Worm (Caenorhabditis elegans) whole organism, L4 larva: ENCODE measurements around the gene zmp-1.

ENCODE experiments used
- F49E8.2 ChIP-seq: sonication (generic microtip); optimal IDR thresholded peaks from 2 replicates; lab custom pipeline; 2016; ENCODE audit warnings: missing compliant biosample characterization, mild to moderate bottlenecking, missing genetic modification characterization, borderline replicate concordance
- ZK546.5 ChIP-seq, 2 experiments: sonication (generic microtip); optimal IDR thresholded peaks; 2 replicates each; lab custom pipeline; 2017; ENCODE audit warnings: missing biosample characterization in 2 of 2, missing genetic modification characterization in 2 of 2
- aha-1 ChIP-seq: fragments of 150-350 bp; peaks from one replicate; lab custom pipeline; 2014; ENCODE audit warnings: missing biosample characterization, missing genetic modification characterization
- cey-2 ChIP-seq: sonication (generic microtip); optimal IDR thresholded peaks from 3 replicates; lab custom pipeline; 2017; ENCODE audit warnings: missing genetic modification characterization, mild to moderate bottlenecking, missing compliant biosample characterization, antibody characterized with exemption, borderline replicate concordance; ENCODE audit not compliant: insufficient read depth
- daf-8 ChIP-seq: fragments of 200-800 bp; sonication (Bioruptor generic); IDR thresholded peaks from 2 replicates; pipeline ENCODE4 v1.3.6; 2022; ENCODE audit warnings: missing genetic modification characterization, missing compliant biosample characterization
- dve-1 ChIP-seq: sonication (generic microtip); optimal IDR thresholded peaks from 2 replicates; lab custom pipeline; 2017; ENCODE audit warnings: antibody characterized with exemption, mild to moderate bottlenecking, missing genetic modification characterization, missing compliant biosample characterization; ENCODE audit not compliant: insufficient read depth
- nhr-11 ChIP-seq: fragments of 150-350 bp; optimal IDR thresholded peaks from 2 replicates; lab custom pipeline; 2014; ENCODE audit warnings: missing biosample characterization, missing genetic modification characterization
- ztf-11 ChIP-seq: fragments of 150-350 bp; optimal IDR thresholded peaks from 2 replicates; lab custom pipeline; 2014; ENCODE audit warnings: missing biosample characterization, missing genetic modification characterization

ce11 chrIII:5878215-5878614 is 54.5 kb downstream of the zmp-1 start, which contains the start of the genes mig-21 and F01F1.2:
- TF ChIP-seq ztf-11 (no peak), aha-1 (tag; lab: Kevin White, UChicago) (no peak), F49E8.2 (tag; lab: Kevin White, UChicago) (no peak), nhr-11 (tag; lab: Kevin White, UChicago) (no peak), cey-2 (no peak), daf-8 (GFP tag; lab: Robert Waterston, UW) (no peak), dve-1 (tag; lab: Kevin White, UChicago) (no peak), ZK546.5 (tag; optimal IDR thresholded peaks at IDR 0.05; lab: Kevin White, UChicago) (no peak)
